Worm (Caenorhabditis elegans): ENCODE data around the gene gana-1.
A peak's percentile ranks its signal among the peaks of the same experiment; 100 is the strongest.

Gene gana-1

DNA sequence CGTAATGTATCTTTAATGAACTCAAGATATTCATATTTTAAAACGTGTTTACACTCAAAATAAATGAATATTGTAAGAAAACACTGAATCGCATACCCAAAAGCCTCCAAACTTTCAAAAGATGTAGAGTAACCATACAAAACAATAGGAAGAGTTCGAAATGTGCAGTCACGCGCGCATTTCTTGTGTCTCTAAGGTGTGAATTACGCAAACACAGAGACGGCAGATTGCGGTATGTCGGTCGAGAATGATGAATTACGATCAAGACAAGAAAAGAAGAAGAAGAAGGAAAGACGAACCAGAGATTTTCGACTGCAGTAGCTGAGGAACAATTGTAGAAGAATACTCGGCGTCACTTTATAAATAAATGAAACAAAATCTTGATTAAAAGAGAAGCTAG is 24.4 kb downstream of the gana-1 start, which contains the start of gene lhpp-1:
Gene lhpp-1 (minus strand): TSS at position 354 of the 400 bp plus-strand sequence.
- TF ChIP-seq nhr-90 (tag; optimal IDR thresholded peaks at IDR 0.05; ENCODE audit: poor library complexity): no peak
- TF ChIP-seq ceh-90 (tag; optimal IDR thresholded peaks at IDR 0.05): no peak
- TF ChIP-seq grh-1 (GFP tag; IDR thresholded peaks at IDR 0.05): no peak
- TF ChIP-seq ama-1 (optimal IDR thresholded peaks at IDR 0.05): no peak
- TF ChIP-seq skn-1 (tag; optimal IDR thresholded peaks at IDR 0.05): peak; percentile 2
- peak; percentile 80 for TF ChIP-seq nhr-85 (tag)
- peak; percentile 69 for TF ChIP-seq F16B12.6 (tag; optimal IDR thresholded peaks at IDR 0.05)
- TF ChIP-seq dpl-1 (GFP tag; optimal IDR thresholded peaks at IDR 0.05): peak; percentile 20 to 61 (median 55)
- TF ChIP-seq lin-35 (GFP tag; optimal IDR thresholded peaks at IDR 0.05): peak; percentile 48 to 78
- TF ChIP-seq ceh-82 (tag; optimal IDR thresholded peaks at IDR 0.05): no peak
- TF ChIP-seq fos-1 (tag; optimal IDR thresholded peaks at IDR 0.05): no peak
- TF ChIP-seq swsn-7 (tag; optimal IDR thresholded peaks at IDR 0.05): no peak
- TF ChIP-seq tbx-2 (tag; optimal IDR thresholded peaks at IDR 0.05): no peak
- TF ChIP-seq pqm-1 (tag; optimal IDR thresholded peaks at IDR 0.05): no peak
- no peak for TF ChIP-seq fkh-4 (tag; optimal IDR thresholded peaks at IDR 0.05; ENCODE audit: borderline replicate concordance)
- peak; percentile 19 for TF ChIP-seq rnt-1 (tag; optimal IDR thresholded peaks at IDR 0.05)
- peak in 1 of 2 experiments; percentile 20 for TF ChIP-seq lsy-2 (tag; optimal IDR thresholded peaks at IDR 0.05)
- TF ChIP-seq C34B4.2 (tag; optimal IDR thresholded peaks at IDR 0.05): no peak
- TF ChIP-seq fkh-8 (tag; optimal IDR thresholded peaks at IDR 0.05): no peak
- no peak for TF ChIP-seq nhr-84 (tag; optimal IDR thresholded peaks at IDR 0.05)
- no peak for TF ChIP-seq C16A3.4 (tag; optimal IDR thresholded peaks at IDR 0.05)
- TF ChIP-seq elt-3 (tag; optimal IDR thresholded peaks at IDR 0.05): peak in 1 of 6 experiments; percentile 12
- peak; percentile 5 for TF ChIP-seq lin-14 (GFP tag; optimal IDR thresholded peaks at IDR 0.05)
- TF ChIP-seq nhr-12 (tag; optimal IDR thresholded peaks at IDR 0.05): no peak
- TF ChIP-seq snu-23 (GFP tag; optimal IDR thresholded peaks at IDR 0.05): peak; percentile 6
- no peak for TF ChIP-seq fkh-10 (GFP tag; optimal IDR thresholded peaks at IDR 0.05)
- no peak for TF ChIP-seq ceh-63 (GFP tag; optimal IDR thresholded peaks at IDR 0.05)
- TF ChIP-seq ceh-88 (GFP tag; IDR thresholded peaks at IDR 0.05): no peak
- TF ChIP-seq efl-1 (optimal IDR thresholded peaks at IDR 0.05): peak in 1 of 2 experiments; percentile 30
- TF ChIP-seq efl-1 (GFP tag; optimal IDR thresholded peaks at IDR 0.05 in 1 of 2): peak; percentile 34 to 93
- TF ChIP-seq egl-27 (tag; optimal IDR thresholded peaks at IDR 0.05): no peak
- TF ChIP-seq xbp-1 (tag; optimal IDR thresholded peaks at IDR 0.05): no peak
- TF ChIP-seq mdl-1 (tag; optimal IDR thresholded peaks at IDR 0.05): peak in 1 of 2 experiments; percentile 14
- no peak for TF ChIP-seq C04F5.9 (tag; optimal IDR thresholded peaks at IDR 0.05)
- no peak for TF ChIP-seq pax-3 (tag; optimal IDR thresholded peaks at IDR 0.05)
- peak; percentile 68 for TF ChIP-seq blmp-1 (tag; optimal IDR thresholded peaks at IDR 0.05)

DNA sequence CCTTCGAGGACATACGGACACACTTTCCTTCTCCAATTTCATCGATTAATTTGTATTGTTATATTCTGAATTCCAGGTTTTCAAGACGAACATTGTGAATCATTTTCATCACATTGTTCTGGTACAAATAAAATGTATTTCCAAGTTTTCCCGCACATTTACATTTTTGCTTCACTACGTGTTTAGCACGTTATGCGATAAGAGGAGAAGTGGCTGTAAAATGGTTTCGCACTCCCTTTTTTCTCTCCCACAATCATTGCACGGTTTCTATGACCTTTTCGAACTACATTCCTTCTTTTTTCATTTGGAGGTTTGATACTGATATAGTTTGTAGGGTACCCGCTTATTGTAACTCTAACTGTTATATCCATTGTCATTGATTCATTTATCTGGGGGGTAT is 26.7 kb downstream of the gana-1 start:
- no peak for TF ChIP-seq unc-98 (GFP tag; IDR thresholded peaks at IDR 0.05)
- no peak for TF ChIP-seq ama-1 (optimal IDR thresholded peaks at IDR 0.05)
- TF ChIP-seq egl-27 (tag; optimal IDR thresholded peaks at IDR 0.05): no peak
- no peak for TF ChIP-seq skn-1 (tag; optimal IDR thresholded peaks at IDR 0.05)
- TF ChIP-seq dsc-1 (tag; optimal IDR thresholded peaks at IDR 0.05): no peak
- no peak for TF ChIP-seq ceh-88 (GFP tag; IDR thresholded peaks at IDR 0.05)
- no peak for TF ChIP-seq efl-1 (optimal IDR thresholded peaks at IDR 0.05)
- TF ChIP-seq efl-1 (GFP tag; optimal IDR thresholded peaks at IDR 0.05 in 1 of 2): no peak
- TF ChIP-seq fkh-10 (GFP tag; optimal IDR thresholded peaks at IDR 0.05): no peak
- peak; percentile 28 for TF ChIP-seq nhr-85 (tag)
- TF ChIP-seq elt-2 (tag; optimal IDR thresholded peaks at IDR 0.05): peak; percentile 11
- TF ChIP-seq C16A3.4 (tag; optimal IDR thresholded peaks at IDR 0.05): no peak
- TF ChIP-seq ztf-4 (tag; optimal IDR thresholded peaks at IDR 0.05): no peak
- TF ChIP-seq mab-9 (GFP tag; IDR thresholded peaks at IDR 0.05): no peak
- no peak for TF ChIP-seq nhr-11 (tag; optimal IDR thresholded peaks at IDR 0.05)
- no peak for TF ChIP-seq aly-2 (tag; optimal IDR thresholded peaks at IDR 0.05)
- TF ChIP-seq lin-14 (GFP tag; optimal IDR thresholded peaks at IDR 0.05): peak; percentile 27
- TF ChIP-seq ztf-11 (tag; optimal IDR thresholded peaks at IDR 0.05): no peak
- TF ChIP-seq swsn-7 (tag; optimal IDR thresholded peaks at IDR 0.05): no peak
- no peak for TF ChIP-seq nhr-237 (tag; optimal IDR thresholded peaks at IDR 0.05)
- no peak for TF ChIP-seq snpc-4 (tag; optimal IDR thresholded peaks at IDR 0.05)
- TF ChIP-seq nhr-20 (tag; optimal IDR thresholded peaks at IDR 0.05): no peak
- no peak for TF ChIP-seq nhr-19 (GFP tag; conservative IDR thresholded peaks at IDR 0.05)
- no peak for TF ChIP-seq C34B4.2 (tag; optimal IDR thresholded peaks at IDR 0.05)
- no peak for TF ChIP-seq nhr-47 (tag; optimal IDR thresholded peaks at IDR 0.05)
